Fruit fly (Drosophila melanogaster) whole organism, embryonic: Measurements from ENCODE around the gene Gart.

ENCODE experiments used
- Ada2b ChIP-seq: fragments of 200-800 bp; sonication (Bioruptor generic); IDR thresholded peaks from 2 replicates; pipeline ENCODE4 v1.3.6; 2022; ENCODE audit warnings: missing biosample characterization, missing genetic modification characterization
- Asciz ChIP-seq: fragments of 200-800 bp; sonication (Bioruptor generic); optimal IDR thresholded peaks from 2 replicates; lab custom pipeline; 2017; ENCODE audit warnings: missing biosample characterization, mild to moderate bottlenecking, missing genetic modification characterization, missing genetic modification reagents
- BEAF-32 ChIP-seq: fragments of 200-800 bp; sonication (Bioruptor generic); optimal IDR thresholded peaks from 3 replicates; lab custom pipeline; 2017; ENCODE audit warnings: missing biosample characterization, missing genetic modification characterization, mild to moderate bottlenecking, moderate library complexity, missing genetic modification reagents
- Bgb ChIP-seq: fragments of 200-800 bp; sonication (Bioruptor generic); IDR thresholded peaks from 2 replicates; pipeline ENCODE4 v1.3.6; 2022; ENCODE audit warnings: missing biosample characterization, missing genetic modification characterization; ENCODE audit not compliant: partially characterized antibody
- CG10462 ChIP-seq: fragments of 200-800 bp; sonication (Bioruptor generic); optimal IDR thresholded peaks from 2 replicates; lab custom pipeline; 2016; ENCODE audit warnings: missing biosample characterization, missing genetic modification characterization
- CG10959 ChIP-seq: fragments of 200-800 bp; sonication (Bioruptor generic); IDR thresholded peaks from 2 replicates; pipeline ENCODE4 v1.3.6; 2022; ENCODE audit warnings: missing biosample characterization, missing genetic modification characterization
- CG11085 ChIP-seq: fragments of 200-800 bp; sonication (Bioruptor generic); IDR thresholded peaks from 2 replicates; pipeline ENCODE4 v1.3.6; 2022; ENCODE audit warnings: missing biosample characterization, missing genetic modification characterization
- CG11093 ChIP-seq: fragments of 200-800 bp; sonication (Bioruptor generic); IDR thresholded peaks from 3 replicates; pipeline ENCODE4 v1.3.6; 2022; ENCODE audit warnings: missing biosample characterization, missing genetic modification characterization
- CG15011 ChIP-seq: fragments of 200-800 bp; sonication (Bioruptor generic); optimal IDR thresholded peaks from 3 replicates; lab custom pipeline; 2018; ENCODE audit warnings: missing biosample characterization, mild to moderate bottlenecking, missing genetic modification characterization
- CG16863 ChIP-seq: fragments of 200-800 bp; sonication (Bioruptor generic); optimal IDR thresholded peaks from 3 replicates; lab custom pipeline; 2016; ENCODE audit warnings: missing biosample characterization, missing genetic modification characterization
- CG17829 ChIP-seq: fragments of 200-800 bp; optimal IDR thresholded peaks from 2 replicates; lab custom pipeline; 2019; ENCODE audit warnings: missing biosample characterization, mild to moderate bottlenecking, missing genetic modification characterization, moderate library complexity
- CG1792 ChIP-seq: fragments of 200-800 bp; sonication (Bioruptor generic); optimal IDR thresholded peaks from 2 replicates; lab custom pipeline; 2016; ENCODE audit warnings: missing biosample characterization, missing genetic modification characterization
- CG2129 ChIP-seq: fragments of 200-800 bp; sonication (Bioruptor generic); IDR thresholded peaks from 2 replicates; pipeline ENCODE4 v1.3.6; 2022; ENCODE audit warnings: missing biosample characterization, missing genetic modification characterization; ENCODE audit not compliant: partially characterized antibody
- CG2678 ChIP-seq: fragments of 200-800 bp; sonication (Bioruptor generic); optimal IDR thresholded peaks from 3 replicates; lab custom pipeline; 2019; ENCODE audit warnings: missing biosample characterization, mild to moderate bottlenecking, missing genetic modification characterization, moderate library complexity
- CG2889 ChIP-seq: fragments of 200-800 bp; sonication (Bioruptor generic); IDR thresholded peaks from 3 replicates; pipeline ENCODE4 v1.3.6; 2022; ENCODE audit warnings: missing biosample characterization, missing genetic modification characterization
- CG4404 ChIP-seq: fragments of 200-800 bp; sonication (Bioruptor generic); IDR thresholded peaks from 2 replicates; pipeline ENCODE4 v1.3.6; 2022; ENCODE audit warnings: missing biosample characterization, missing genetic modification characterization
- CG6254 ChIP-seq: fragments of 200-800 bp; sonication (Bioruptor generic); optimal IDR thresholded peaks from 3 replicates; lab custom pipeline; 2017; ENCODE audit warnings: mild to moderate bottlenecking, missing biosample characterization, missing genetic modification reagents, missing genetic modification characterization
- CG6791 ChIP-seq: fragments of 200-800 bp; sonication (Bioruptor generic); IDR thresholded peaks from 3 replicates; pipeline ENCODE4 v1.3.6; 2022; ENCODE audit warnings: missing biosample characterization, missing genetic modification characterization; ENCODE audit not compliant: partially characterized antibody
- CG7271 ChIP-seq: fragments of 200-800 bp; sonication (Bioruptor generic); optimal IDR thresholded peaks from 2 replicates; lab custom pipeline; 2018; ENCODE audit warnings: missing biosample characterization, mild to moderate bottlenecking, missing genetic modification characterization, moderate library complexity
- CG7372 ChIP-seq: fragments of 200-800 bp; sonication (Bioruptor generic); IDR thresholded peaks from 2 replicates; pipeline ENCODE4 v1.3.6; 2022; ENCODE audit warnings: missing biosample characterization, missing genetic modification characterization
- CG8089 ChIP-seq: fragments of 200-800 bp; sonication (Bioruptor generic); optimal IDR thresholded peaks from 3 replicates; lab custom pipeline; 2016; ENCODE audit warnings: missing biosample characterization, missing genetic modification characterization
- CG8290 ChIP-seq, 3 experiments: fragments of 200-800 bp; sonication (Bioruptor generic); optimal IDR thresholded peaks; 2 replicates each; lab custom pipeline; 2016 to 2019; ENCODE audit warnings: missing biosample characterization in 3 of 3, missing genetic modification characterization in 3 of 3, mild to moderate bottlenecking in 2 of 3, moderate library complexity in 1 of 3
- CHES-1-like ChIP-seq: fragments of 200-800 bp; sonication (Bioruptor generic); optimal IDR thresholded peaks from 2 replicates; lab custom pipeline; 2016; ENCODE audit warnings: missing biosample characterization, missing genetic modification characterization
- CkIIα-i1 ChIP-seq: fragments of 200-800 bp; sonication (Bioruptor generic); IDR thresholded peaks from 2 replicates; pipeline ENCODE4 v1.3.6; 2022; ENCODE audit warnings: missing biosample characterization, missing genetic modification characterization
- Doc3 ChIP-seq: fragments of 200-800 bp; sonication (Bioruptor generic); IDR thresholded peaks from 3 replicates; pipeline ENCODE4 v1.3.6; 2022; ENCODE audit warnings: missing biosample characterization, missing genetic modification characterization; ENCODE audit not compliant: partially characterized antibody
- Dp ChIP-seq: fragments of 200-800 bp; sonication (Bioruptor generic); optimal IDR thresholded peaks from 2 replicates; lab custom pipeline; 2018; ENCODE audit warnings: missing biosample characterization, mild to moderate bottlenecking, missing genetic modification characterization, moderate library complexity
- Dref ChIP-seq: fragments of 200-800 bp; sonication (Bioruptor generic); IDR thresholded peaks from 2 replicates; pipeline ENCODE4 v1.3.6; 2022; ENCODE audit warnings: missing biosample characterization, missing genetic modification characterization
- Ets97D ChIP-seq: fragments of 200-800 bp; sonication (Bioruptor generic); optimal IDR thresholded peaks from 3 replicates; lab custom pipeline; 2016; ENCODE audit warnings: missing biosample characterization, missing genetic modification characterization
- Gug ChIP-seq: fragments of 200-800 bp; sonication (Bioruptor generic); IDR thresholded peaks from 4 replicates; pipeline ENCODE4 v1.3.6; 2022; ENCODE audit warnings: missing biosample characterization, missing genetic modification characterization
- HmgD ChIP-seq: fragments of 200-800 bp; sonication (Bioruptor generic); optimal IDR thresholded peaks from 3 replicates; lab custom pipeline; 2016; ENCODE audit warnings: missing biosample characterization, missing genetic modification characterization
- Hr39 ChIP-seq: fragments of >200 bp; optimal IDR thresholded peaks from 2 replicates; lab custom pipeline; 2017
- Hr51 ChIP-seq, 2 experiments: fragments of 200-800 bp; sonication (Bioruptor generic); optimal IDR thresholded peaks; 2 replicates in 1 of 2; 3 replicates in 1 of 2; lab custom pipeline; 2016 to 2018; ENCODE audit warnings: missing biosample characterization in 2 of 2, missing genetic modification characterization in 2 of 2, mild to moderate bottlenecking in 1 of 2, moderate library complexity in 1 of 2
- Hr78 ChIP-seq, 2 experiments: fragments of 200-800 bp in 1 of 2; fragments of >200 bp in 1 of 2; sonication (Bioruptor generic) in 1 of 2; optimal IDR thresholded peaks; 2 replicates each; lab custom pipeline; 2017 to 2019; ENCODE audit warnings: missing biosample characterization in 2 of 2, missing genetic modification characterization in 2 of 2, mild to moderate bottlenecking in 1 of 2, moderate library complexity in 1 of 2
- MBD-R2 ChIP-seq: fragments of 200-800 bp; sonication (Bioruptor generic); IDR thresholded peaks from 2 replicates; pipeline ENCODE4 v1.3.6; 2022; ENCODE audit warnings: missing biosample characterization, missing genetic modification characterization
- Rx ChIP-seq: fragments of 200-800 bp; sonication (Bioruptor generic); IDR thresholded peaks from 2 replicates; pipeline ENCODE4 v1.3.6; 2022; ENCODE audit warnings: missing biosample characterization, missing genetic modification characterization
- Sin3A ChIP-seq: fragments of >200 bp; optimal IDR thresholded peaks from 2 replicates; lab custom pipeline; 2018
- Sry-β ChIP-seq: fragments of 200-800 bp; sonication (Bioruptor generic); optimal IDR thresholded peaks from 2 replicates; lab custom pipeline; 2018; ENCODE audit warnings: missing biosample characterization, mild to moderate bottlenecking, missing genetic modification characterization, moderate library complexity
- Usf ChIP-seq: fragments of 200-800 bp; sonication (Bioruptor generic); optimal IDR thresholded peaks from 2 replicates; lab custom pipeline; 2017; ENCODE audit warnings: missing genotype, missing biosample characterization, missing genetic modification characterization
- bowl ChIP-seq: fragments of 200-800 bp; sonication (Bioruptor generic); IDR thresholded peaks from 2 replicates; pipeline ENCODE4 v1.3.6; 2022; ENCODE audit warnings: missing biosample characterization, missing genetic modification characterization
- cas ChIP-seq: fragments of 200-800 bp; sonication (Bioruptor generic); IDR thresholded peaks from 2 replicates; pipeline ENCODE4 v1.3.6; 2022; ENCODE audit warnings: missing biosample characterization, missing genetic modification characterization
- cg ChIP-seq: fragments of 200-800 bp; sonication (Bioruptor generic); optimal IDR thresholded peaks from 3 replicates; lab custom pipeline; 2019; ENCODE audit warnings: missing biosample characterization, mild to moderate bottlenecking, missing genetic modification characterization, moderate library complexity
- chif ChIP-seq, 2 experiments: fragments of 200-800 bp; sonication (Bioruptor generic); optimal IDR thresholded peaks; 3 replicates each; lab custom pipeline; 2016; ENCODE audit warnings: missing biosample characterization in 2 of 2, missing genetic modification characterization in 2 of 2
- disco-r ChIP-seq: fragments of 200-800 bp; sonication (Bioruptor generic); optimal IDR thresholded peaks from 2 replicates; lab custom pipeline; 2016; ENCODE audit warnings: missing biosample characterization, missing genetic modification characterization
- dm ChIP-seq: fragments of 200-800 bp; sonication (Bioruptor generic); optimal IDR thresholded peaks from 3 replicates; lab custom pipeline; 2016; ENCODE audit warnings: missing biosample characterization, missing genetic modification characterization
- ind ChIP-seq: fragments of 200-800 bp; sonication (Bioruptor generic); optimal IDR thresholded peaks from 3 replicates; lab custom pipeline; 2016; ENCODE audit warnings: missing biosample characterization, missing genetic modification characterization
- maf-S ChIP-seq: fragments of 200-800 bp; sonication (Bioruptor generic); optimal IDR thresholded peaks from 2 replicates; lab custom pipeline; 2016; ENCODE audit warnings: missing biosample characterization, missing genetic modification characterization
- pb ChIP-seq: fragments of 200-800 bp; sonication (Bioruptor generic); optimal IDR thresholded peaks from 3 replicates; lab custom pipeline; 2016; ENCODE audit warnings: missing biosample characterization, missing genetic modification characterization
- pnt ChIP-seq: fragments of 200-800 bp; sonication (Bioruptor generic); optimal IDR thresholded peaks from 3 replicates; lab custom pipeline; 2016; ENCODE audit warnings: missing biosample characterization, missing genetic modification characterization
- repo ChIP-seq: fragments of 200-800 bp; sonication (Bioruptor generic); optimal IDR thresholded peaks from 2 replicates; lab custom pipeline; 2016; ENCODE audit warnings: missing biosample characterization, missing genetic modification characterization
- shn ChIP-seq: fragments of 200-800 bp; sonication (Bioruptor generic); optimal IDR thresholded peaks from 3 replicates; lab custom pipeline; 2016; ENCODE audit warnings: missing biosample characterization, missing genetic modification characterization
- unc-4 ChIP-seq: fragments of 200-800 bp; sonication (Bioruptor generic); IDR thresholded peaks from 2 replicates; pipeline ENCODE4 v1.3.6; 2022; ENCODE audit warnings: missing biosample characterization, missing genetic modification characterization; ENCODE audit not compliant: partially characterized antibody

Gart gene

DNA sequence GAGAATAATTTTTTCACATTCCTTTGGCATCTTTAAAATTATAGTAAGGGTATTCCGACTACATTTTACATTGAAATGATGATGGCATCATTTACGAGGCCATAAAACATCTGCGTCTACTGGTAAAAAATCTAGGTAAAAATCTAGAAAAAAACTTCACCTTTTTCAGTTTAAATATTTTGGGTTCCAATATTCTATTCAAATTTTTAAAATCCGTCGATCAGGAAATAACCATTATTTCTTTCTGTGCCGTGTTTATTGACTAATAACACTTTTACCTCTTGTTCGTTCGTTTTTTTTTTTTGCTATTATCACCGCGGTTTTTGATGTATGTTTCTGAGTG is 15.6 kb upstream of the Gart start (continued):
- TF ChIP-seq CG10462 (GFP tag; lab: Kevin White, UChicago) (no peak), pnt (peak; percentile 53), CG11093 (no peak), chif (GFP tag; optimal IDR thresholded peaks at IDR 0.05; lab: Kevin White, UChicago) (peak; percentile 56 to 64), Sry-β (no peak), CG8290 (GFP tag; optimal IDR thresholded peaks at IDR 0.05; lab: Kevin White, UChicago) (no peak), CG8290 (tag; optimal IDR thresholded peaks at IDR 0.05; lab: Kevin White, UChicago) (no peak), Bgb (GFP tag; lab: Robert Waterston, UW) (no peak), CG8089 (peak; percentile 53), MBD-R2 (GFP tag; lab: Robert Waterston, UW) (peak; percentile 36; the same call in 1 of the 2 replicates), CG16863 (GFP tag; lab: Kevin White, UChicago) (peak; percentile 19), CkIIα-i1 (GFP tag; lab: Robert Waterston, UW) (no peak), dm (GFP tag; lab: Kevin White, UChicago) (peak; percentile 15), Hr78 (GFP tag; optimal IDR thresholded peaks at IDR 0.05; lab: Kevin White, UChicago) (no peak), CG7372 (GFP tag; lab: Robert Waterston, UW) (peak; percentile 52; the same call in 1 of the 2 replicates), ind (GFP tag; lab: Kevin White, UChicago) (peak; percentile 64), CG7271 (tag; lab: Kevin White, UChicago) (no peak), Asciz (GFP tag; lab: Kevin White, UChicago) (peak; percentile 46), Usf (GFP tag; lab: Kevin White, UChicago) (no peak), CG6791 (GFP tag; lab: Robert Waterston, UW) (no peak), Rx (peak; percentile 2; the same call in 1 of the 2 replicates), CG11085 (no peak), CG2678 (tag; lab: Kevin White, UChicago) (peak; percentile 68), maf-S (peak; percentile 48), Gug (peak; percentile 48; the same call in 3 of the 4 replicates), CG10959 (GFP tag; lab: Robert Waterston, UW) (0 out of 2 replicates have a peak, but pooled peaks have one; percentile 35), Doc3 (no peak), HmgD (GFP tag; lab: Kevin White, UChicago) (no peak), Hr39 (lab: Kevin White, UChicago) (no peak), repo (GFP tag; lab: Kevin White, UChicago) (no peak), disco-r (GFP tag; lab: Kevin White, UChicago) (peak; percentile 6), CG4404 (GFP tag; lab: Robert Waterston, UW) (no peak), CG15011 (GFP tag; lab: Kevin White, UChicago) (peak; percentile 23), Hr51 (GFP tag; optimal IDR thresholded peaks at IDR 0.05; lab: Kevin White, UChicago) (peak in 1 of 2 experiments; percentile 70), CG6254 (no peak), Ets97D (GFP tag; lab: Kevin White, UChicago) (no peak), CG2129 (GFP tag; lab: Robert Waterston, UW) (no peak), CHES-1-like (GFP tag; lab: Kevin White, UChicago) (no peak), bowl (GFP tag; lab: Robert Waterston, UW) (no peak), CG17829 (peak; percentile 39), CG1792 (GFP tag; lab: Kevin White, UChicago) (no peak), unc-4 (GFP tag; lab: Robert Waterston, UW) (no peak), shn (no peak), Dp (GFP tag; lab: Kevin White, UChicago) (no peak), Dref (GFP tag; lab: Robert Waterston, UW) (no peak), cas (GFP tag; lab: Robert Waterston, UW) (no peak), Ada2b (GFP tag; lab: Robert Waterston, UW) (peak; percentile 66), cg (GFP tag; lab: Kevin White, UChicago) (no peak), CG2889 (no peak), pb (GFP tag; lab: Kevin White, UChicago) (no peak), Sin3A (lab: Kevin White, UChicago) (no peak), BEAF-32 (GFP tag; lab: Kevin White, UChicago) (no peak)
